Fruit fly (Drosophila melanogaster): ENCODE results near the gene CG2017.

CG2017 gene

dm6 chr3R:5833948-5834504 is 28.2 kb downstream of the CG2017 start (continued):
- TF ChIP-seq CG14014 (GFP tag; IDR thresholded peaks at IDR 0.05): no peak
- no peak for TF ChIP-seq dan (GFP tag; IDR thresholded peaks at IDR 0.05)
- no peak for TF ChIP-seq Dad (GFP tag; optimal IDR thresholded peaks at IDR 0.05)
- no peak for TF ChIP-seq B-H2 (GFP tag; optimal IDR thresholded peaks at IDR 0.05)
- TF ChIP-seq org-1 (GFP tag; optimal IDR thresholded peaks at IDR 0.05): no peak
- TF ChIP-seq jumu (GFP tag; optimal IDR thresholded peaks at IDR 0.05): no peak
- no peak for TF ChIP-seq CG17912 (GFP tag; optimal IDR thresholded peaks at IDR 0.05)
- TF ChIP-seq Dfd (GFP tag; optimal IDR thresholded peaks at IDR 0.05): no peak
- no peak for TF ChIP-seq MBD-R2 (GFP tag; IDR thresholded peaks at IDR 0.05)
- no peak for TF ChIP-seq H15 (GFP tag; IDR thresholded peaks at IDR 0.05)
- no peak for TF ChIP-seq CG15601 (tag; optimal IDR thresholded peaks at IDR 0.05)
- no peak for TF ChIP-seq CG10979 (tag; optimal IDR thresholded peaks at IDR 0.05)
- no peak for TF ChIP-seq sd (tag; optimal IDR thresholded peaks at IDR 0.05)
- TF ChIP-seq gfzf (GFP tag; optimal IDR thresholded peaks at IDR 0.05): no peak
- TF ChIP-seq CG10565 (GFP tag; optimal IDR thresholded peaks at IDR 0.05): no peak
- no peak for TF ChIP-seq Side (GFP tag; optimal IDR thresholded peaks at IDR 0.05)
- TF ChIP-seq ATbp (GFP tag; optimal IDR thresholded peaks at IDR 0.05): no peak
- TF ChIP-seq Sry-δ (GFP tag; optimal IDR thresholded peaks at IDR 0.05): peak; percentile 2
- no peak for TF ChIP-seq mld (GFP tag; IDR thresholded peaks at IDR 0.05; ENCODE audit: partially characterized antibody)
- no peak for TF ChIP-seq CG1603 (tag; optimal IDR thresholded peaks at IDR 0.05)
- no peak for TF ChIP-seq bigmax (GFP tag; optimal IDR thresholded peaks at IDR 0.05)
- no peak for TF ChIP-seq CG34224 (GFP tag; IDR thresholded peaks at IDR 0.05; ENCODE audit: partially characterized antibody)
- no peak for TF ChIP-seq Hr78 (GFP tag; optimal IDR thresholded peaks at IDR 0.05)
- no peak for TF ChIP-seq fd96Cb (tag; optimal IDR thresholded peaks at IDR 0.05)
- no peak for TF ChIP-seq D (optimal IDR thresholded peaks at IDR 0.05)
- TF ChIP-seq D (GFP tag; optimal IDR thresholded peaks at IDR 0.05): no peak
- TF ChIP-seq Awh (GFP tag; IDR thresholded peaks at IDR 0.05): no peak
- TF ChIP-seq CG18764 (GFP tag; optimal IDR thresholded peaks at IDR 0.05): no peak
- TF ChIP-seq CG31365 (tag; optimal IDR thresholded peaks at IDR 0.05): no peak
- TF ChIP-seq CG4820 (GFP tag; optimal IDR thresholded peaks at IDR 0.05): peak; percentile 9
- TF ChIP-seq zen2 (GFP tag; IDR thresholded peaks at IDR 0.05; ENCODE audit: partially characterized antibody): no peak
- TF ChIP-seq Dp (GFP tag; optimal IDR thresholded peaks at IDR 0.05): no peak
- no peak for TF ChIP-seq CG2889 (GFP tag; IDR thresholded peaks at IDR 0.05)
- no peak for TF ChIP-seq CG10543 (GFP tag; optimal IDR thresholded peaks at IDR 0.05)
- no peak for TF ChIP-seq Hmx (GFP tag; optimal IDR thresholded peaks at IDR 0.05)
- no peak for TF ChIP-seq Sry-β (GFP tag; optimal IDR thresholded peaks at IDR 0.05)
- TF ChIP-seq CG11723 (GFP tag; optimal IDR thresholded peaks at IDR 0.05): no peak
- no peak for TF ChIP-seq CG4328 (GFP tag; optimal IDR thresholded peaks at IDR 0.05)
- no peak for TF ChIP-seq CG11504 (tag; optimal IDR thresholded peaks at IDR 0.05)
- 0 out of 3 replicates have a peak, but pooled peaks have one; percentile 10 for TF ChIP-seq CG11093 (GFP tag; IDR thresholded peaks at IDR 0.05)
- TF ChIP-seq Hr3 (GFP tag; optimal IDR thresholded peaks at IDR 0.05): no peak
- TF ChIP-seq Neu2 (GFP tag; optimal IDR thresholded peaks at IDR 0.05; ENCODE audit: borderline replicate concordance): no peak
- peak; percentile 41; the same call in 1 of the 2 replicates for TF ChIP-seq sisA (GFP tag; IDR thresholded peaks at IDR 0.05)
- no peak for TF ChIP-seq cad (GFP tag; optimal IDR thresholded peaks at IDR 0.05)
- no peak for TF ChIP-seq nerfin-2 (GFP tag; IDR thresholded peaks at IDR 0.05; ENCODE audit: partially characterized antibody)
- TF ChIP-seq Trl (optimal IDR thresholded peaks at IDR 0.05): no peak
- TF ChIP-seq Trl (GFP tag; optimal IDR thresholded peaks at IDR 0.05): no peak
- no peak for TF ChIP-seq dmrt11E (tag; optimal IDR thresholded peaks at IDR 0.05)
- no peak for TF ChIP-seq E2f2 (GFP tag; IDR thresholded peaks at IDR 0.05)
- TF ChIP-seq CG17328 (GFP tag; IDR thresholded peaks at IDR 0.05): no peak
- TF ChIP-seq CG6254 (GFP tag; optimal IDR thresholded peaks at IDR 0.05): no peak
